Worm (Caenorhabditis elegans): ENCODE results near the gene dhhc-8.

dhhc-8 gene

ce11 chrIII:13070548-13071050 is 36.8 kb upstream of the dhhc-8 start, which contains the start of gene Y39E4B.6:
Y39E4B.6 (plus strand) TSS chrIII:13070756.
- TF ChIP-seq tbx-2 (tag; optimal IDR thresholded peaks at IDR 0.05): peak; percentile 98
- peak; percentile 9 for TF ChIP-seq gmeb-2 (tag; optimal IDR thresholded peaks at IDR 0.05)
- TF ChIP-seq pros-1 (tag; optimal IDR thresholded peaks at IDR 0.05): peak; percentile 91
- TF ChIP-seq unc-55 (GFP tag; optimal IDR thresholded peaks at IDR 0.05): peak; percentile 74
- peak; percentile 87 for TF ChIP-seq dve-1 (tag; optimal IDR thresholded peaks at IDR 0.05)
- peak; percentile 88 for TF ChIP-seq lim-6 (tag; optimal IDR thresholded peaks at IDR 0.05)
- peak; percentile 73 for TF ChIP-seq ztf-16 (tag; optimal IDR thresholded peaks at IDR 0.05)
- TF ChIP-seq ttx-3 (tag; optimal IDR thresholded peaks at IDR 0.05): peak; percentile 64
- peak; percentile 86 for TF ChIP-seq syd-9 (tag; optimal IDR thresholded peaks at IDR 0.05)
- TF ChIP-seq ceh-6 (GFP tag; optimal IDR thresholded peaks at IDR 0.05): peak; percentile 76
- no peak for TF ChIP-seq zip-5 (tag; optimal IDR thresholded peaks at IDR 0.05)
- TF ChIP-seq dmd-4 (tag; optimal IDR thresholded peaks at IDR 0.05; ENCODE audit: borderline replicate concordance): peak; percentile 81
- TF ChIP-seq K09A11.1 (tag; optimal IDR thresholded peaks at IDR 0.05; ENCODE audit: insufficient read depth): peak; percentile 64
- peak; percentile 77 for TF ChIP-seq hlh-30 (tag; optimal IDR thresholded peaks at IDR 0.05; ENCODE audit: insufficient read depth)
- peak; percentile 94 for TF ChIP-seq unc-86 (tag; optimal IDR thresholded peaks at IDR 0.05)
- TF ChIP-seq hlh-8 (tag; optimal IDR thresholded peaks at IDR 0.05): peak; percentile 61
- peak; percentile 89 for TF ChIP-seq ceh-48 (tag; optimal IDR thresholded peaks at IDR 0.05)
- TF ChIP-seq ets-4 (tag; optimal IDR thresholded peaks at IDR 0.05): peak; percentile 88
- peak; percentile 56 for TF ChIP-seq che-1 (tag; optimal IDR thresholded peaks at IDR 0.05)
- TF ChIP-seq madf-2 (tag; optimal IDR thresholded peaks at IDR 0.05): peak; percentile 96
- no peak for TF ChIP-seq ceh-9 (tag; optimal IDR thresholded peaks at IDR 0.05)
- peak; percentile 18 for TF ChIP-seq ahr-1 (tag; optimal IDR thresholded peaks at IDR 0.05)
- peak; percentile 96 for TF ChIP-seq unc-42 (tag; optimal IDR thresholded peaks at IDR 0.05)
- TF ChIP-seq K02D7.2 (tag; optimal IDR thresholded peaks at IDR 0.05): peak; percentile 97
- no peak for TF ChIP-seq mec-3 (tag; optimal IDR thresholded peaks at IDR 0.05; ENCODE audit: borderline replicate concordance)
- TF ChIP-seq hlh-15 (tag; optimal IDR thresholded peaks at IDR 0.05): no peak
- peak; percentile 31 for TF ChIP-seq lin-11 (tag; optimal IDR thresholded peaks at IDR 0.05)
- TF ChIP-seq Y22D7AL.16 (tag; optimal IDR thresholded peaks at IDR 0.05): peak; percentile 69
- TF ChIP-seq elt-4 (tag; optimal IDR thresholded peaks at IDR 0.05): no peak
- TF ChIP-seq ceh-2 (tag; optimal IDR thresholded peaks at IDR 0.05): peak; percentile 69
- TF ChIP-seq ceh-45 (GFP tag; IDR thresholded peaks at IDR 0.05): no peak
- TF ChIP-seq sox-4 (tag; optimal IDR thresholded peaks at IDR 0.05): peak; percentile 75
- peak; percentile 9 for TF ChIP-seq ceh-22 (tag; optimal IDR thresholded peaks at IDR 0.05)
- peak; percentile 97 for TF ChIP-seq rnt-1 (tag; optimal IDR thresholded peaks at IDR 0.05)
- no peak for TF ChIP-seq nhr-232 (tag; optimal IDR thresholded peaks at IDR 0.05)
- TF ChIP-seq nhr-11 (tag; optimal IDR thresholded peaks at IDR 0.05): no peak
- TF ChIP-seq C38D4.7 (GFP tag; optimal IDR thresholded peaks at IDR 0.05): peak; percentile 2
- TF ChIP-seq fkh-6 (tag; optimal IDR thresholded peaks at IDR 0.05): no peak
- peak; percentile 88 for TF ChIP-seq pqm-1 (tag; optimal IDR thresholded peaks at IDR 0.05)
- TF ChIP-seq ceh-34 (tag; optimal IDR thresholded peaks at IDR 0.05): peak; percentile 99
- peak; percentile 82 for TF ChIP-seq pat-9 (tag; optimal IDR thresholded peaks at IDR 0.05)
- TF ChIP-seq tbx-7 (tag; optimal IDR thresholded peaks at IDR 0.05): peak; percentile 54
- TF ChIP-seq C08G9.2 (tag; optimal IDR thresholded peaks at IDR 0.05): peak; percentile 71
- TF ChIP-seq unc-3 (GFP tag; conservative IDR thresholded peaks at IDR 0.05): peak; percentile 58; the same call in 1 of the 2 replicates
- peak; percentile 82 for TF ChIP-seq unc-3 (tag; optimal IDR thresholded peaks at IDR 0.05)
- TF ChIP-seq eyg-1 (tag; optimal IDR thresholded peaks at IDR 0.05): peak; percentile 76
- TF ChIP-seq ceh-31 (tag; optimal IDR thresholded peaks at IDR 0.05): peak; percentile 99
- peak; percentile 2 for TF ChIP-seq hlh-13 (GFP tag; optimal IDR thresholded peaks at IDR 0.05)
- peak; percentile 99 for TF ChIP-seq ref-2 (tag; optimal IDR thresholded peaks at IDR 0.05)
- TF ChIP-seq ceh-14 (tag; optimal IDR thresholded peaks at IDR 0.05): peak; percentile 97
- peak; percentile 61 for TF ChIP-seq sox-2 (GFP tag; IDR thresholded peaks at IDR 0.05)
- peak; percentile 76 for TF ChIP-seq pha-2 (tag; optimal IDR thresholded peaks at IDR 0.05)
- TF ChIP-seq fkh-10 (GFP tag; optimal IDR thresholded peaks at IDR 0.05): peak; percentile 35
